Worm (Caenorhabditis elegans) whole organism, midembryonic: ENCODE data around the gene Y69E1A.5.
A peak's percentile ranks its signal among the peaks of the same experiment; 100 is the strongest.

Experiments
- T22C8.4 ChIP-seq: fragments of 200-800 bp; sonication (Bioruptor generic); IDR thresholded peaks from 2 replicates; pipeline ENCODE4 v1.3.6; 2022; ENCODE audit warnings: missing genetic modification characterization, missing compliant biosample characterization
- cog-1 ChIP-seq: sonication (generic microtip); optimal IDR thresholded peaks from 2 replicates; lab custom pipeline; 2016; ENCODE audit warnings: missing genetic modification characterization, missing compliant biosample characterization
- flt-1 ChIP-seq: fragments of 200-800 bp; sonication (Bioruptor generic); IDR thresholded peaks from 2 replicates; pipeline ENCODE4 v1.3.6; 2022; ENCODE audit warnings: missing genetic modification characterization, missing compliant biosample characterization
- klf-2 ChIP-seq: fragments of 200-800 bp; sonication (Bioruptor generic); conservative IDR thresholded peaks from 2 replicates; pipeline ENCODE4 v1.3.6; 2022; ENCODE audit warnings: missing genetic modification reagents, missing genetic modification characterization, missing compliant biosample characterization
- med-1 ChIP-seq: sonication (generic microtip); optimal IDR thresholded peaks from 2 replicates; lab custom pipeline; 2017; ENCODE audit warnings: missing genetic modification characterization, mild to moderate bottlenecking, missing compliant biosample characterization, antibody characterized with exemption, missing genetic modification reagents; ENCODE audit not compliant: insufficient read depth
- ref-1 ChIP-seq: fragments of 200-800 bp; sonication (Bioruptor generic); conservative IDR thresholded peaks from 2 replicates; pipeline ENCODE4 v1.3.6; 2022; ENCODE audit warnings: missing genetic modification reagents, missing genetic modification characterization, missing compliant biosample characterization
- tab-1 ChIP-seq: fragments of 200-800 bp; sonication (Bioruptor generic); IDR thresholded peaks from 2 replicates; pipeline ENCODE4 v1.3.6; 2022; ENCODE audit warnings: missing genetic modification characterization, missing compliant biosample characterization
- ztf-23 ChIP-seq: fragments of 200-800 bp; sonication (Bioruptor generic); IDR thresholded peaks from 2 replicates; pipeline ENCODE4 v1.3.6; 2022; ENCODE audit warnings: missing genetic modification reagents, missing genetic modification characterization, missing compliant biosample characterization
- ztf-29 ChIP-seq: fragments of 200-800 bp; sonication (Bioruptor generic); IDR thresholded peaks from 2 replicates; pipeline ENCODE4 v1.3.6; 2022; ENCODE audit warnings: missing genetic modification reagents, missing genetic modification characterization, missing compliant biosample characterization

Y69E1A.5 gene

ce11 chrIV:10950363-10951214 lies 6.9 kb downstream of the Y69E1A.5 start:
- TF ChIP-seq med-1 (GFP tag; lab: Kevin White, UChicago), result no peak
- no peak for TF ChIP-seq cog-1 (tag; lab: Kevin White, UChicago)
- TF ChIP-seq ref-1, result no peak
- TF ChIP-seq ztf-29 (GFP tag; lab: Robert Waterston, UW), result no peak
- TF ChIP-seq tab-1 (GFP tag; lab: Robert Waterston, UW), result no peak
- TF ChIP-seq klf-2 (GFP tag; lab: Robert Waterston, UW), result no peak
- TF ChIP-seq flt-1 (GFP tag; lab: Robert Waterston, UW), result no peak
- TF ChIP-seq T22C8.4 (GFP tag; lab: Robert Waterston, UW), result no peak
- TF ChIP-seq ztf-23, result no peak

ce11 chrIV:10949510-10949909 lies 7.9 kb downstream of the Y69E1A.5 start, which contains the start of gene nsph-3.1:
TSS of gene nsph-3.1 (plus strand) at chrIV:10949810.
- no peak for TF ChIP-seq flt-1 (GFP tag; lab: Robert Waterston, UW)
- no peak for TF ChIP-seq klf-2 (GFP tag; lab: Robert Waterston, UW)
- no peak for TF ChIP-seq med-1 (GFP tag; lab: Kevin White, UChicago)
- no peak for TF ChIP-seq cog-1 (tag; lab: Kevin White, UChicago)
- TF ChIP-seq ztf-29 (GFP tag; lab: Robert Waterston, UW), result no peak
- no peak for TF ChIP-seq ztf-23
- no peak for TF ChIP-seq T22C8.4 (GFP tag; lab: Robert Waterston, UW)
- no peak for TF ChIP-seq ref-1
- no peak for TF ChIP-seq tab-1 (GFP tag; lab: Robert Waterston, UW)

ce11 chrIV:10948797-10949196 lies 8.7 kb downstream of the Y69E1A.5 start, which contains the start of gene Y69E1A.1:
TSS of gene Y69E1A.1 (minus strand) at chrIV:10948897.
- TF ChIP-seq cog-1 (tag; lab: Kevin White, UChicago) (no peak), klf-2 (GFP tag; lab: Robert Waterston, UW) (no peak), ztf-23 (no peak), ztf-29 (GFP tag; lab: Robert Waterston, UW) (no peak), flt-1 (GFP tag; lab: Robert Waterston, UW) (no peak), tab-1 (GFP tag; lab: Robert Waterston, UW) (no peak), med-1 (GFP tag; lab: Kevin White, UChicago) (no peak), T22C8.4 (GFP tag; lab: Robert Waterston, UW) (no peak), ref-1 (no peak)

ce11 chrIV:10936906-10937540 lies 20.4 kb downstream of the Y69E1A.5 start, which contains the start of gene fic-1:
TSS of gene fic-1 (plus strand) at chrIV:10937454.
- TF ChIP-seq cog-1 (tag; lab: Kevin White, UChicago) (peak; percentile 25), T22C8.4 (GFP tag; lab: Robert Waterston, UW) (peak; percentile 74), tab-1 (GFP tag; lab: Robert Waterston, UW) (no peak)

ce11 chrIV:10935853-10936491 lies 21.5 kb downstream of the Y69E1A.5 start, which contains the start of gene lgg-2:
TSS of gene lgg-2 (minus strand) at chrIV:10935903.
- TF ChIP-seq ztf-29 (GFP tag; lab: Robert Waterston, UW) (no peak), tab-1 (GFP tag; lab: Robert Waterston, UW) (no peak), med-1 (GFP tag; lab: Kevin White, UChicago) (no peak), ztf-23 (no peak), T22C8.4 (GFP tag; lab: Robert Waterston, UW) (no peak), cog-1 (tag; lab: Kevin White, UChicago) (peak; percentile 65)

ce11 chrIV:10935336-10935735 lies 22.1 kb downstream of the Y69E1A.5 start:
- TF ChIP-seq tab-1 (GFP tag; lab: Robert Waterston, UW) (no peak), cog-1 (tag; lab: Kevin White, UChicago) (peak; percentile 70), T22C8.4 (GFP tag; lab: Robert Waterston, UW) (no peak), klf-2 (GFP tag; lab: Robert Waterston, UW) (no peak), flt-1 (GFP tag; lab: Robert Waterston, UW) (0 out of 2 replicates have a peak, but pooled peaks have one; percentile 34), ztf-23 (0 out of 2 replicates have a peak, but pooled peaks have one; percentile 19), med-1 (GFP tag; lab: Kevin White, UChicago) (no peak), ztf-29 (GFP tag; lab: Robert Waterston, UW) (no peak), ref-1 (no peak)

- no peak for TF ChIP-seq tab-1 (GFP tag; lab: Robert Waterston, UW)
- TF ChIP-seq flt-1 (GFP tag; lab: Robert Waterston, UW), result no peak
- no peak for TF ChIP-seq T22C8.4 (GFP tag; lab: Robert Waterston, UW)
- no peak for TF ChIP-seq ref-1
- no peak for TF ChIP-seq cog-1 (tag; lab: Kevin White, UChicago)
- TF ChIP-seq ztf-29 (GFP tag; lab: Robert Waterston, UW), result no peak
- TF ChIP-seq klf-2 (GFP tag; lab: Robert Waterston, UW), result no peak
- no peak for TF ChIP-seq med-1 (GFP tag; lab: Kevin White, UChicago)
- TF ChIP-seq ztf-23, result no peak
Observed at ce11 chrIV:10934786-10935185, 22.7 kb downstream of the Y69E1A.5 start.

ce11 chrIV:10933777-10934546 lies 23.5 kb downstream of the Y69E1A.5 start:
- TF ChIP-seq tab-1 (GFP tag; lab: Robert Waterston, UW), result no peak
- TF ChIP-seq flt-1 (GFP tag; lab: Robert Waterston, UW), result 0 out of 2 replicates have a peak, but pooled peaks have one; percentile 17
- no peak for TF ChIP-seq klf-2 (GFP tag; lab: Robert Waterston, UW)
